Worm (Caenorhabditis elegans): ENCODE data around the gene snt-7.

- no peak for TF ChIP-seq blmp-1 (tag; optimal IDR thresholded peaks at IDR 0.05)
- no peak for TF ChIP-seq nhr-11 (tag; optimal IDR thresholded peaks at IDR 0.05)
- no peak for TF ChIP-seq zip-4 (GFP tag; optimal IDR thresholded peaks at IDR 0.05)
- no peak for TF ChIP-seq sox-4 (tag; optimal IDR thresholded peaks at IDR 0.05)
- TF ChIP-seq ama-1 (optimal IDR thresholded peaks at IDR 0.05) = no peak
- no peak for TF ChIP-seq C04F5.9 (tag; optimal IDR thresholded peaks at IDR 0.05)
These were observed 37.1 kb upstream of the snt-7 start for ce11 chrX:15236036-15236435.

Data from whole organism, L1 larva.